Worm (Caenorhabditis elegans) whole organism, mixed stage, embryonic: ENCODE measurements around the gene hecd-1.

Source experiments
- blmp-1 ChIP-seq: fragments of 150-350 bp; optimal IDR thresholded peaks from 2 replicates; lab custom pipeline; 2014; ENCODE audit warnings: missing biosample characterization, missing genetic modification characterization
- ces-1 ChIP-seq: fragments of 150-350 bp; optimal IDR thresholded peaks from 2 replicates; lab custom pipeline; 2014; ENCODE audit warnings: missing biosample characterization, missing genetic modification reagents, missing genetic modification characterization
- elt-1 ChIP-seq: sonication (generic microtip); optimal IDR thresholded peaks from 2 replicates; lab custom pipeline; 2017; ENCODE audit warnings: missing genetic modification characterization, mild to moderate bottlenecking, missing compliant biosample characterization, antibody characterized with exemption, moderate library complexity, borderline replicate concordance; ENCODE audit not compliant: insufficient read depth
- ham-2 ChIP-seq: fragments of 200-800 bp; sonication (Bioruptor generic); optimal IDR thresholded peaks from 2 replicates; lab custom pipeline; 2018; ENCODE audit warnings: mild to moderate bottlenecking, missing genetic modification characterization, missing compliant biosample characterization
- hlh-1 ChIP-seq: fragments of 150-350 bp; optimal IDR thresholded peaks from 2 replicates; lab custom pipeline; 2014; ENCODE audit warnings: missing biosample characterization, missing genetic modification reagents, missing genetic modification characterization
- mep-1 ChIP-seq: fragments of 150-350 bp; optimal IDR thresholded peaks from 2 replicates; lab custom pipeline; 2017; ENCODE audit warnings: missing biosample characterization, missing genetic modification reagents, missing genetic modification characterization, inconsistent platforms
- nhr-237 ChIP-seq: fragments of 150-350 bp; optimal IDR thresholded peaks from 2 replicates; lab custom pipeline; 2014; ENCODE audit warnings: missing biosample characterization, missing genetic modification characterization
- nhr-28 ChIP-seq: fragments of 150-350 bp; optimal IDR thresholded peaks from 2 replicates; lab custom pipeline; 2014; ENCODE audit warnings: missing biosample characterization, missing genetic modification characterization
- nhr-76 ChIP-seq: sonication (generic microtip); optimal IDR thresholded peaks from 2 replicates; lab custom pipeline; 2017; ENCODE audit warnings: missing biosample characterization, missing genetic modification characterization
- unc-62 ChIP-seq: fragments of 150-350 bp; optimal IDR thresholded peaks from 2 replicates; lab custom pipeline; 2014; ENCODE audit warnings: missing biosample characterization, missing genetic modification reagents, missing genetic modification characterization
- ztf-11 ChIP-seq: fragments of 150-350 bp; optimal IDR thresholded peaks from 2 replicates; lab custom pipeline; 2014; ENCODE audit warnings: missing biosample characterization, missing genetic modification characterization

DNA sequence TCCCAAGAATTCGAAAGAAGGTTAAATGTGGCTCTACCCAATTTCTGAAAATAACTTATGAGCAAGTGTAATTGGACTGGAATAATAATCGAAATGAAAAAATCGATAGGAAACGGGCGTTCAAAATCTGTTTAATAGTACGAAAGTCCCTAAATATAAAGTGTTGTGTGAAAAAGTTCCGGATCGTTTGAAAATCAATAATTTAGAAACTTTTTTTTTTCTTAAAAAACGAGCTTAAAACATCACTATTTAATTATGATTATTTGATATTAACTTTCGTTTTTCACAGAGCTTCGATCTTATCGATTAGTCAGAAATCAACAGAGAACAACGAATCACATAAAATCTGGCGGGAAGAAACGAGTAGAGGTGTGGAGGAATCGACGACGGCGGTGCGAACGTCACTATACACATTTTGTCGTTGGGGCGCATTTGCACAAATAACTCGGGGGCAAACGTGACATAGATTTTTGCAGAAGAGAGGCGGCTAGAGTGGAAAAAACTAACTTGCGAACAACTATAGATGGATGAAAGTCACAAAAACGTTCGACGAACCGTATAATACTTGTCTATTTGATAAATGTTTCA, at the start of gene hecd-1:
- TF ChIP-seq elt-1 (tag; lab: Kevin White, UChicago) (no peak), ztf-11 (tag; lab: Kevin White, UChicago) (no peak), unc-62 (GFP tag; lab: Kevin White, UChicago) (no peak), hlh-1 (tag; lab: Kevin White, UChicago) (no peak), ces-1 (GFP tag; lab: Kevin White, UChicago) (no peak), nhr-237 (tag; lab: Kevin White, UChicago) (no peak), nhr-76 (tag; lab: Kevin White, UChicago) (no peak), mep-1 (tag; lab: Kevin White, UChicago) (no peak), ham-2 (GFP tag; lab: Kevin White, UChicago) (no peak), nhr-28 (tag; lab: Kevin White, UChicago) (no peak), blmp-1 (no peak)
